Fruit fly (Drosophila melanogaster) whole organism, embryonic: Measurements from ENCODE around the gene cbt.

Source experiments
- B-H2 ChIP-seq: fragments of 200-800 bp; sonication (Bioruptor generic); optimal IDR thresholded peaks from 2 replicates; lab custom pipeline; 2018; ENCODE audit warnings: missing biosample characterization, mild to moderate bottlenecking, missing genetic modification characterization
- Blimp-1 ChIP-seq: fragments of 200-800 bp; sonication (Bioruptor generic); optimal IDR thresholded peaks from 3 replicates; lab custom pipeline; 2018; ENCODE audit warnings: missing biosample characterization, missing genetic modification characterization, mild to moderate bottlenecking, moderate library complexity, missing genetic modification reagents
- CG10267 ChIP-seq: fragments of 200-800 bp; sonication (Bioruptor generic); optimal IDR thresholded peaks from 2 replicates; lab custom pipeline; 2018; ENCODE audit warnings: missing biosample characterization, mild to moderate bottlenecking, missing genetic modification characterization, moderate library complexity
- CG10366 ChIP-seq: fragments of 200-800 bp; sonication (Bioruptor generic); IDR thresholded peaks from 2 replicates; pipeline ENCODE4 v1.3.6; 2022; ENCODE audit warnings: missing biosample characterization, missing genetic modification characterization
- CG10979 ChIP-seq: fragments of 200-800 bp; sonication (Bioruptor generic); optimal IDR thresholded peaks from 2 replicates; lab custom pipeline; 2018; ENCODE audit warnings: missing biosample characterization, mild to moderate bottlenecking, missing genetic modification characterization, moderate library complexity
- CG11723 ChIP-seq: fragments of 200-800 bp; sonication (Bioruptor generic); optimal IDR thresholded peaks from 2 replicates; lab custom pipeline; 2017; ENCODE audit warnings: missing biosample characterization, mild to moderate bottlenecking, missing genetic modification characterization
- CG12071 ChIP-seq: fragments of 200-800 bp; sonication (Bioruptor generic); optimal IDR thresholded peaks from 3 replicates; lab custom pipeline; 2018; ENCODE audit warnings: missing biosample characterization, mild to moderate bottlenecking, missing genetic modification characterization
- CG15696 ChIP-seq: fragments of 200-800 bp; sonication (Bioruptor generic); optimal IDR thresholded peaks from 2 replicates; lab custom pipeline; 2019; ENCODE audit warnings: missing biosample characterization, mild to moderate bottlenecking, missing genetic modification characterization, moderate library complexity
- CG1603 ChIP-seq: fragments of 200-800 bp; sonication (Bioruptor generic); optimal IDR thresholded peaks from 2 replicates; lab custom pipeline; 2019; ENCODE audit warnings: missing biosample characterization, mild to moderate bottlenecking, missing genetic modification characterization, moderate library complexity
- CG1647 ChIP-seq: fragments of 200-800 bp; sonication (Bioruptor generic); optimal IDR thresholded peaks from 3 replicates; lab custom pipeline; 2016; ENCODE audit warnings: missing biosample characterization, missing genetic modification characterization
- CG16779 ChIP-seq: fragments of 200-800 bp; sonication (Bioruptor generic); IDR thresholded peaks from 2 replicates; pipeline ENCODE4 v1.3.6; 2022; ENCODE audit warnings: missing biosample characterization, missing genetic modification characterization
- CG17385 ChIP-seq: fragments of 200-800 bp; sonication (Bioruptor generic); optimal IDR thresholded peaks from 3 replicates; lab custom pipeline; 2018; ENCODE audit warnings: missing biosample characterization, mild to moderate bottlenecking, missing genetic modification characterization
- CG1792 ChIP-seq: fragments of 200-800 bp; sonication (Bioruptor generic); optimal IDR thresholded peaks from 2 replicates; lab custom pipeline; 2016; ENCODE audit warnings: missing biosample characterization, missing genetic modification characterization
- CG30020 ChIP-seq: fragments of 200-800 bp; optimal IDR thresholded peaks from 2 replicates; lab custom pipeline; 2019; ENCODE audit warnings: missing biosample characterization, mild to moderate bottlenecking, missing genetic modification characterization, moderate library complexity
- CG4424 ChIP-seq: fragments of 200-800 bp; sonication (Bioruptor generic); optimal IDR thresholded peaks from 3 replicates; lab custom pipeline; 2016; ENCODE audit warnings: missing biosample characterization, missing genetic modification characterization
- CG4730 ChIP-seq: fragments of 200-800 bp; sonication (Bioruptor generic); IDR thresholded peaks from 2 replicates; pipeline ENCODE4 v1.3.6; 2022; ENCODE audit warnings: missing biosample characterization, missing genetic modification characterization
- CG6272 ChIP-seq: fragments of 200-800 bp; sonication (Bioruptor generic); IDR thresholded peaks from 2 replicates; pipeline ENCODE4 v1.3.6; 2022; ENCODE audit warnings: missing biosample characterization, missing genetic modification characterization
- CG6654 ChIP-seq: fragments of 200-800 bp; sonication (Bioruptor generic); optimal IDR thresholded peaks from 2 replicates; lab custom pipeline; 2017; ENCODE audit warnings: missing biosample characterization, mild to moderate bottlenecking, missing genetic modification characterization
- CG7745 ChIP-seq: fragments of 200-800 bp; sonication (Bioruptor generic); optimal IDR thresholded peaks from 2 replicates; lab custom pipeline; 2018; ENCODE audit warnings: missing biosample characterization, mild to moderate bottlenecking, missing genetic modification characterization, moderate library complexity
- CG8359 ChIP-seq: fragments of 200-800 bp; sonication (Bioruptor generic); optimal IDR thresholded peaks from 2 replicates; lab custom pipeline; 2017; ENCODE audit warnings: missing biosample characterization, mild to moderate bottlenecking, missing genetic modification characterization, borderline replicate concordance
- CkIIα-i1 ChIP-seq: fragments of 200-800 bp; sonication (Bioruptor generic); IDR thresholded peaks from 2 replicates; pipeline ENCODE4 v1.3.6; 2022; ENCODE audit warnings: missing biosample characterization, missing genetic modification characterization
- CoRest ChIP-seq: fragments of 200-800 bp; sonication (Bioruptor generic); optimal IDR thresholded peaks from 3 replicates; lab custom pipeline; 2018; ENCODE audit warnings: missing biosample characterization, mild to moderate bottlenecking, missing genetic modification characterization, moderate library complexity
- D ChIP-seq, 2 experiments: fragments of 200-800 bp in 1 of 2; fragments of >200 bp in 1 of 2; sonication (Bioruptor generic) in 1 of 2; optimal IDR thresholded peaks; 2 replicates in 1 of 2; 3 replicates in 1 of 2; lab custom pipeline; 2017; ENCODE audit warnings: mild to moderate bottlenecking in 1 of 2, missing biosample characterization in 1 of 2, missing genetic modification characterization in 1 of 2, missing genetic modification reagents in 1 of 2
- Doc2 ChIP-seq: fragments of 200-800 bp; sonication (Bioruptor generic); IDR thresholded peaks from 2 replicates; pipeline ENCODE4 v1.3.6; 2022; ENCODE audit warnings: missing biosample characterization, missing genetic modification characterization
- ERR ChIP-seq: fragments of 200-800 bp; sonication (Bioruptor generic); optimal IDR thresholded peaks from 2 replicates; lab custom pipeline; 2016; ENCODE audit warnings: missing biosample characterization, missing genetic modification characterization
- H15 ChIP-seq: fragments of 200-800 bp; sonication (Bioruptor generic); IDR thresholded peaks from 3 replicates; pipeline ENCODE4 v1.3.6; 2022; ENCODE audit warnings: missing biosample characterization, missing genetic modification characterization
- Hr39 ChIP-seq: fragments of >200 bp; optimal IDR thresholded peaks from 2 replicates; lab custom pipeline; 2017
- Hr51 ChIP-seq, 2 experiments: fragments of 200-800 bp; sonication (Bioruptor generic); optimal IDR thresholded peaks; 2 replicates in 1 of 2; 3 replicates in 1 of 2; lab custom pipeline; 2016 to 2018; ENCODE audit warnings: missing biosample characterization in 2 of 2, missing genetic modification characterization in 2 of 2, mild to moderate bottlenecking in 1 of 2, moderate library complexity in 1 of 2
- Myb ChIP-seq: fragments of 200-800 bp; sonication (Bioruptor generic); optimal IDR thresholded peaks from 2 replicates; lab custom pipeline; 2016; ENCODE audit warnings: missing biosample characterization, missing genetic modification characterization
- Neu2 ChIP-seq: fragments of 200-800 bp; sonication (Bioruptor generic); optimal IDR thresholded peaks from 3 replicates; lab custom pipeline; 2016; ENCODE audit warnings: missing biosample characterization, missing genetic modification characterization, borderline replicate concordance
- Optix ChIP-seq: fragments of 200-800 bp; sonication (Bioruptor generic); IDR thresholded peaks from 3 replicates; pipeline ENCODE4 v1.3.6; 2022; ENCODE audit warnings: missing biosample characterization, missing genetic modification characterization
- Ravus ChIP-seq: fragments of 200-800 bp; sonication (Bioruptor generic); IDR thresholded peaks from 2 replicates; pipeline ENCODE4 v1.3.6; 2022; ENCODE audit warnings: missing biosample characterization, missing genetic modification characterization
- ac ChIP-seq: fragments of 200-800 bp; sonication (Bioruptor generic); optimal IDR thresholded peaks from 3 replicates; lab custom pipeline; 2017; ENCODE audit warnings: missing biosample characterization, mild to moderate bottlenecking, missing genetic modification characterization
- amos ChIP-seq: fragments of 200-800 bp; sonication (Bioruptor generic); IDR thresholded peaks from 2 replicates; pipeline ENCODE4 v1.3.6; 2022; ENCODE audit warnings: missing biosample characterization, missing genetic modification characterization; ENCODE audit not compliant: partially characterized antibody
- ci ChIP-seq: fragments of 200-800 bp; sonication (Bioruptor generic); IDR thresholded peaks from 3 replicates; pipeline ENCODE4 v1.3.6; 2022; ENCODE audit warnings: missing biosample characterization, missing genetic modification characterization
- en ChIP-seq: fragments of 200-800 bp; sonication (Bioruptor generic); optimal IDR thresholded peaks from 2 replicates; lab custom pipeline; 2016; ENCODE audit warnings: missing biosample characterization, missing genetic modification characterization
- eve ChIP-seq, 2 experiments: fragments of >200 bp; optimal IDR thresholded peaks; 2 replicates each; lab custom pipeline; 2017; ENCODE audit warnings: missing biosample characterization in 2 of 2, missing genetic modification characterization in 2 of 2
- inv ChIP-seq: fragments of 200-800 bp; sonication (Bioruptor generic); IDR thresholded peaks from 2 replicates; pipeline ENCODE4 v1.3.6; 2022; ENCODE audit warnings: missing biosample characterization, missing genetic modification characterization; ENCODE audit not compliant: partially characterized antibody
- maf-S ChIP-seq: fragments of 200-800 bp; sonication (Bioruptor generic); optimal IDR thresholded peaks from 2 replicates; lab custom pipeline; 2016; ENCODE audit warnings: missing biosample characterization, missing genetic modification characterization
- nmo ChIP-seq: fragments of 200-800 bp; sonication (Bioruptor generic); optimal IDR thresholded peaks from 2 replicates; lab custom pipeline; 2018; ENCODE audit warnings: missing biosample characterization, mild to moderate bottlenecking, missing genetic modification characterization, moderate library complexity
- run ChIP-seq: fragments of 200-800 bp; sonication (Bioruptor generic); optimal IDR thresholded peaks from 3 replicates; lab custom pipeline; 2018; ENCODE audit warnings: missing biosample characterization, mild to moderate bottlenecking, missing genetic modification characterization
- scrt ChIP-seq: fragments of 200-800 bp; sonication (Bioruptor generic); optimal IDR thresholded peaks from 2 replicates; lab custom pipeline; 2018; ENCODE audit warnings: missing biosample characterization, mild to moderate bottlenecking, missing genetic modification characterization, moderate library complexity
- slou ChIP-seq: fragments of 200-800 bp; sonication (Bioruptor generic); optimal IDR thresholded peaks from 3 replicates; lab custom pipeline; 2016; ENCODE audit warnings: missing biosample characterization, missing genetic modification characterization
- slp2 ChIP-seq: fragments of 200-800 bp; sonication (Bioruptor generic); optimal IDR thresholded peaks from 2 replicates; lab custom pipeline; 2016; ENCODE audit warnings: missing biosample characterization, missing genetic modification characterization
- tin ChIP-seq: fragments of 200-800 bp; sonication (Bioruptor generic); optimal IDR thresholded peaks from 3 replicates; lab custom pipeline; 2016; ENCODE audit warnings: missing biosample characterization, missing genetic modification characterization
- usp ChIP-seq: fragments of >200 bp; optimal IDR thresholded peaks from 2 replicates; lab custom pipeline; 2017; ENCODE audit warnings: missing biosample characterization, missing genetic modification characterization
- zen ChIP-seq: fragments of 200-800 bp; sonication (Bioruptor generic); optimal IDR thresholded peaks from 3 replicates; lab custom pipeline; 2018; ENCODE audit warnings: missing biosample characterization, mild to moderate bottlenecking, missing genetic modification characterization, moderate library complexity
- zen2 ChIP-seq: fragments of 200-800 bp; sonication (Bioruptor generic); IDR thresholded peaks from 3 replicates; pipeline ENCODE4 v1.3.6; 2022; ENCODE audit warnings: missing biosample characterization, missing genetic modification characterization; ENCODE audit not compliant: partially characterized antibody
- zf30C ChIP-seq: fragments of 200-800 bp; sonication (Bioruptor generic); optimal IDR thresholded peaks from 3 replicates; lab custom pipeline; 2018; ENCODE audit warnings: missing biosample characterization, mild to moderate bottlenecking, missing genetic modification characterization

The cbt gene

dm6 chr2L:468745-469358, 10.6 kb downstream of the cbt start (continued):
- peak; percentile 37 for TF ChIP-seq CG6654
- peak; percentile 54 for TF ChIP-seq run (tag; lab: Kevin White, UChicago)
- peak; percentile 66 for TF ChIP-seq Myb (GFP tag; lab: Kevin White, UChicago)
- peak; percentile 64 for TF ChIP-seq scrt (GFP tag; lab: Kevin White, UChicago)
- 0 out of 2 replicates have a peak, but pooled peaks have one; percentile 13 for TF ChIP-seq CG6272
- TF ChIP-seq CG11723: peak; percentile 59
- TF ChIP-seq ci (GFP tag; lab: Robert Waterston, UW): peak; percentile 91
- TF ChIP-seq slp2 (GFP tag; lab: Kevin White, UChicago): peak; percentile 65
- peak; percentile 71 for TF ChIP-seq CG1647 (GFP tag; lab: Kevin White, UChicago)
- TF ChIP-seq CG1603 (tag; lab: Kevin White, UChicago): peak; percentile 84
- TF ChIP-seq CG30020 (tag; lab: Kevin White, UChicago): no peak
- peak; percentile 58 for TF ChIP-seq maf-S (GFP tag; lab: Kevin White, UChicago)
- peak; percentile 48 for TF ChIP-seq CG8359 (GFP tag; lab: Kevin White, UChicago)
- peak; percentile 72 for TF ChIP-seq Optix (GFP tag; lab: Robert Waterston, UW)
- TF ChIP-seq ERR: peak; percentile 49
- TF ChIP-seq CkIIα-i1 (GFP tag; lab: Robert Waterston, UW): no peak
- no peak for TF ChIP-seq CG1792 (GFP tag; lab: Kevin White, UChicago)
- peak; percentile 74 for TF ChIP-seq CG4424
- TF ChIP-seq tin (GFP tag; lab: Kevin White, UChicago): peak; percentile 65
- TF ChIP-seq Neu2 (GFP tag; lab: Kevin White, UChicago): no peak
- TF ChIP-seq Doc2 (GFP tag; lab: Robert Waterston, UW): no peak
- no peak for TF ChIP-seq zen2
- no peak for TF ChIP-seq CG7745 (tag; lab: Kevin White, UChicago)
- TF ChIP-seq Ravus (GFP tag; lab: Robert Waterston, UW): peak; percentile 31
- peak; percentile 82 for TF ChIP-seq Blimp-1 (GFP tag; lab: Kevin White, UChicago)
- TF ChIP-seq CG10366 (GFP tag; lab: Robert Waterston, UW): peak; percentile 66
- TF ChIP-seq zf30C: peak; percentile 10
- peak; percentile 57 for TF ChIP-seq CG10267 (tag; lab: Kevin White, UChicago)
- peak; percentile 75 for TF ChIP-seq CG10979 (tag; lab: Kevin White, UChicago)
- TF ChIP-seq eve (GFP tag; optimal IDR thresholded peaks at IDR 0.05; lab: Kevin White, UChicago): no peak
- TF ChIP-seq CoRest: peak; percentile 64
- no peak for TF ChIP-seq ac (GFP tag; lab: Kevin White, UChicago)
- no peak for TF ChIP-seq usp (GFP tag; lab: Kevin White, UChicago)
- TF ChIP-seq Hr51 (GFP tag; optimal IDR thresholded peaks at IDR 0.05; lab: Kevin White, UChicago): peak; percentile 39 to 82
- peak; percentile 72 for TF ChIP-seq CG16779 (GFP tag; lab: Robert Waterston, UW)
- TF ChIP-seq D (optimal IDR thresholded peaks at IDR 0.05; lab: Kevin White, UChicago): no peak
- peak; percentile 73 for TF ChIP-seq D (GFP tag; optimal IDR thresholded peaks at IDR 0.05; lab: Kevin White, UChicago)
- no peak for TF ChIP-seq B-H2 (GFP tag; lab: Kevin White, UChicago)
- TF ChIP-seq amos (GFP tag; lab: Robert Waterston, UW): no peak
- TF ChIP-seq CG12071 (GFP tag; lab: Kevin White, UChicago): peak; percentile 75
- TF ChIP-seq zen (tag; lab: Kevin White, UChicago): peak; percentile 2
- peak; percentile 79 for TF ChIP-seq nmo (GFP tag; lab: Kevin White, UChicago)
- TF ChIP-seq en (GFP tag; lab: Kevin White, UChicago): peak; percentile 32
- TF ChIP-seq CG4730 (GFP tag; lab: Robert Waterston, UW): peak; percentile 74
- TF ChIP-seq CG15696 (tag; lab: Kevin White, UChicago): no peak
- peak; percentile 54 for TF ChIP-seq slou (GFP tag; lab: Kevin White, UChicago)
- no peak for TF ChIP-seq inv (GFP tag; lab: Robert Waterston, UW)
- peak; percentile 54; the same call in 1 of the 3 replicates for TF ChIP-seq H15
- peak; percentile 68 for TF ChIP-seq CG17385 (GFP tag; lab: Kevin White, UChicago)
- no peak for TF ChIP-seq Hr39 (lab: Kevin White, UChicago)
